Worm (Caenorhabditis elegans) whole organism, L4/young adult: ENCODE data around the gene T19E7.6.

Experiments used
- W03F9.2 ChIP-seq: fragments of 150-350 bp; optimal IDR thresholded peaks from 2 replicates; lab custom pipeline; 2014; ENCODE audit warnings: missing biosample characterization, missing genetic modification characterization
- dao-5 ChIP-seq: sonication (generic microtip); optimal IDR thresholded peaks from 2 replicates; lab custom pipeline; 2016; ENCODE audit warnings: missing genotype, missing genetic modification characterization, moderate library complexity, missing compliant biosample characterization
- him-1 ChIP-seq: sonication (generic microtip); optimal IDR thresholded peaks from 2 replicates; lab custom pipeline; 2016; ENCODE audit warnings: missing genotype, missing genetic modification reagents, missing genetic modification characterization, missing compliant biosample characterization

Gene T19E7.6

ce11 chrIV:5669459-5669858 is at the start of gene T19E7.6:
Gene T19E7.6 (minus strand): TSS chrIV:5669503.
- TF ChIP-seq him-1 (tag; lab: Kevin White, UChicago) = no peak

- TF ChIP-seq him-1 (tag; lab: Kevin White, UChicago) (no peak), dao-5 (no peak), W03F9.2 (tag; lab: Kevin White, UChicago) (no peak)
Measured at ce11 chrIV:5715341-5716112, 46.2 kb upstream of the T19E7.6 start.

ce11 chrIV:5708796-5709195 is 39.5 kb upstream of the T19E7.6 start, which contains the start of gene C55C3.1:
Gene C55C3.1 (plus strand): TSS chrIV:5709096.
- no peak for TF ChIP-seq him-1 (tag; lab: Kevin White, UChicago)
- no peak for TF ChIP-seq dao-5
- TF ChIP-seq W03F9.2 (tag; lab: Kevin White, UChicago) = no peak

ce11 chrIV:5706603-5707002 is 37.3 kb upstream of the T19E7.6 start:
- TF ChIP-seq dao-5 (no peak), W03F9.2 (tag; lab: Kevin White, UChicago) (no peak), him-1 (tag; lab: Kevin White, UChicago) (no peak)

- TF ChIP-seq W03F9.2 (tag; lab: Kevin White, UChicago) (no peak), him-1 (tag; lab: Kevin White, UChicago) (no peak), dao-5 (no peak)
Measured at ce11 chrIV:5703917-5704316, 34.6 kb upstream of the T19E7.6 start.

ce11 chrIV:5703443-5703842 is 34.1 kb upstream of the T19E7.6 start, which contains the start of the genes C55C3.73 and perm-5:
Gene C55C3.73 (minus strand): TSS chrIV:5703451.
Gene perm-5 (minus strand): TSS chrIV:5703468.
- TF ChIP-seq dao-5 = no peak
- TF ChIP-seq W03F9.2 (tag; lab: Kevin White, UChicago) = no peak
- TF ChIP-seq him-1 (tag; lab: Kevin White, UChicago) = no peak

- TF ChIP-seq him-1 (tag; lab: Kevin White, UChicago) = no peak
Measured at ce11 chrIV:5701646-5702045, 32.3 kb upstream of the T19E7.6 start.

ce11 chrIV:5700372-5700771 is 31.1 kb upstream of the T19E7.6 start:
- TF ChIP-seq dao-5 (no peak), him-1 (tag; lab: Kevin White, UChicago) (no peak), W03F9.2 (tag; lab: Kevin White, UChicago) (no peak)

ce11 chrIV:5690386-5691080 is 21.2 kb upstream of the T19E7.6 start, which contains the start of gene C55C3.8:
Gene C55C3.8 (plus strand): TSS chrIV:5691030.
- TF ChIP-seq W03F9.2 (tag; lab: Kevin White, UChicago) = no peak
- no peak for TF ChIP-seq dao-5
- TF ChIP-seq him-1 (tag; lab: Kevin White, UChicago) = no peak

ce11 chrIV:5685014-5685413 is 15.7 kb upstream of the T19E7.6 start, which contains the start of gene C55C3.3:
Gene C55C3.3 (plus strand): TSS chrIV:5685287.
- TF ChIP-seq dao-5 = no peak
- TF ChIP-seq W03F9.2 (tag; lab: Kevin White, UChicago) = no peak
- TF ChIP-seq him-1 (tag; lab: Kevin White, UChicago) = no peak

- TF ChIP-seq him-1 (tag; lab: Kevin White, UChicago) (no peak), dao-5 (no peak), W03F9.2 (tag; lab: Kevin White, UChicago) (no peak)
Measured at ce11 chrIV:5682547-5683234, 13.4 kb upstream of the T19E7.6 start, which contains the start of the genes C55C3.7 and C55C3.6. Gene C55C3.7 (minus strand): TSS chrIV:5682647. Gene C55C3.6 (plus strand): TSS chrIV:5683184.

ce11 chrIV:5678044-5678443 is 8.7 kb upstream of the T19E7.6 start, which contains the start of gene C55C3.4:
Gene C55C3.4 (minus strand): TSS chrIV:5678144.
- TF ChIP-seq dao-5 = no peak
- TF ChIP-seq W03F9.2 (tag; lab: Kevin White, UChicago) = no peak

ce11 chrIV:5674435-5674834 is 5.1 kb upstream of the T19E7.6 start, which contains the start of gene srd-5:
Gene srd-5 (minus strand): TSS chrIV:5674535.
- TF ChIP-seq dao-5 (no peak), him-1 (tag; lab: Kevin White, UChicago) (no peak), W03F9.2 (tag; lab: Kevin White, UChicago) (no peak)
